Fruit fly (Drosophila melanogaster): Measurements from ENCODE around the gene Sirt1.

Sirt1 gene

dm6 chr2L:13202960-13203436, 37.6 kb downstream of the Sirt1 start, which contains the start of gene CG16972 (continued):
- TF ChIP-seq CG3847 (GFP tag; IDR thresholded peaks at IDR 0.05), result no peak; the same call in 1 of the 2 replicates
- peak; percentile 30 for TF ChIP-seq Elba2 (GFP tag; optimal IDR thresholded peaks at IDR 0.05)
- TF ChIP-seq CG8944 (GFP tag; optimal IDR thresholded peaks at IDR 0.05), result no peak
- TF ChIP-seq CG11398 (GFP tag; optimal IDR thresholded peaks at IDR 0.05), result no peak
- no peak for TF ChIP-seq da (GFP tag; optimal IDR thresholded peaks at IDR 0.05)
- TF ChIP-seq vnd (GFP tag; IDR thresholded peaks at IDR 0.05; ENCODE audit: partially characterized antibody), result no peak
- TF ChIP-seq cato (GFP tag; optimal IDR thresholded peaks at IDR 0.05; ENCODE audit: borderline replicate concordance), result no peak
- 0 out of 2 replicates have a peak, but pooled peaks have one; percentile 1 for TF ChIP-seq ara (GFP tag; IDR thresholded peaks at IDR 0.05)
- TF ChIP-seq CG9797 (GFP tag; optimal IDR thresholded peaks at IDR 0.05), result no peak
- TF ChIP-seq jumu (GFP tag; optimal IDR thresholded peaks at IDR 0.05), result no peak
- TF ChIP-seq bowl (GFP tag; IDR thresholded peaks at IDR 0.05), result no peak
- TF ChIP-seq luna (GFP tag; optimal IDR thresholded peaks at IDR 0.05), result no peak
- no peak for TF ChIP-seq Dip3 (GFP tag; optimal IDR thresholded peaks at IDR 0.05)
- TF ChIP-seq fd102C (GFP tag; optimal IDR thresholded peaks at IDR 0.05), result no peak
- no peak for TF ChIP-seq CG9817 (tag; optimal IDR thresholded peaks at IDR 0.05)
- TF ChIP-seq CG12104 (GFP tag; optimal IDR thresholded peaks at IDR 0.05), result no peak
- no peak for TF ChIP-seq Blimp-1 (GFP tag; optimal IDR thresholded peaks at IDR 0.05)
- no peak for TF ChIP-seq CG8290 (GFP tag; optimal IDR thresholded peaks at IDR 0.05)
- TF ChIP-seq CG8290 (tag; optimal IDR thresholded peaks at IDR 0.05), result no peak
- TF ChIP-seq CG5245 (GFP tag; optimal IDR thresholded peaks at IDR 0.05), result no peak
- TF ChIP-seq CG8281 (tag; optimal IDR thresholded peaks at IDR 0.05), result no peak
- no peak for TF ChIP-seq CG6813 (GFP tag; optimal IDR thresholded peaks at IDR 0.05)
- TF ChIP-seq Hand (GFP tag; optimal IDR thresholded peaks at IDR 0.05), result no peak
- TF ChIP-seq Hr3 (GFP tag; optimal IDR thresholded peaks at IDR 0.05), result no peak
- peak; percentile 44 for TF ChIP-seq MBD-R2 (GFP tag; IDR thresholded peaks at IDR 0.05)
- TF ChIP-seq Rx (GFP tag; IDR thresholded peaks at IDR 0.05), result no peak
- TF ChIP-seq Hmx (GFP tag; optimal IDR thresholded peaks at IDR 0.05), result no peak
- TF ChIP-seq bbx (GFP tag; IDR thresholded peaks at IDR 0.05; ENCODE audit: partially characterized antibody), result no peak
- peak; percentile 89 for TF ChIP-seq CG4707 (GFP tag; optimal IDR thresholded peaks at IDR 0.05)
- TF ChIP-seq br (optimal IDR thresholded peaks at IDR 0.05), result no peak
- no peak for TF ChIP-seq Med (GFP tag)
- no peak for TF ChIP-seq Drgx (GFP tag; IDR thresholded peaks at IDR 0.05)
- no peak for TF ChIP-seq dm (GFP tag; optimal IDR thresholded peaks at IDR 0.05)
- 0 out of 2 replicates have a peak, but pooled peaks have one; percentile 9 for TF ChIP-seq Awh (GFP tag; IDR thresholded peaks at IDR 0.05)
- TF ChIP-seq CG4617 (GFP tag; optimal IDR thresholded peaks at IDR 0.05; ENCODE audit: borderline replicate concordance), result peak; percentile 71
- 0 out of 2 replicates have a peak, but pooled peaks have one; percentile 13 for TF ChIP-seq CG14014 (GFP tag; IDR thresholded peaks at IDR 0.05)
- peak; percentile 43 for TF ChIP-seq trem (tag; optimal IDR thresholded peaks at IDR 0.05)
- TF ChIP-seq Ada2b (GFP tag; IDR thresholded peaks at IDR 0.05), result no peak
- no peak for TF ChIP-seq sisA (GFP tag; IDR thresholded peaks at IDR 0.05)
- no peak for TF ChIP-seq Lpt (GFP tag; optimal IDR thresholded peaks at IDR 0.05)
- no peak for TF ChIP-seq tin (GFP tag; optimal IDR thresholded peaks at IDR 0.05)
- TF ChIP-seq pan (optimal IDR thresholded peaks at IDR 0.05), result no peak
- TF ChIP-seq pan (GFP tag; optimal IDR thresholded peaks at IDR 0.05 in 1 of 2, IDR thresholded peaks at IDR 0.05 in 1 of 2), result peak in 1 of 2 experiments; percentile 53
- no peak for TF ChIP-seq rib (GFP tag; IDR thresholded peaks at IDR 0.05)
- TF ChIP-seq Dfd (GFP tag; optimal IDR thresholded peaks at IDR 0.05), result no peak
- no peak for TF ChIP-seq cad (GFP tag; optimal IDR thresholded peaks at IDR 0.05)
- TF ChIP-seq CG10147 (GFP tag; optimal IDR thresholded peaks at IDR 0.05), result no peak

All from whole organism, embryonic.